Fruit fly (Drosophila melanogaster): Measurements from ENCODE around the gene CG9372.

CG9372 gene

DNA sequence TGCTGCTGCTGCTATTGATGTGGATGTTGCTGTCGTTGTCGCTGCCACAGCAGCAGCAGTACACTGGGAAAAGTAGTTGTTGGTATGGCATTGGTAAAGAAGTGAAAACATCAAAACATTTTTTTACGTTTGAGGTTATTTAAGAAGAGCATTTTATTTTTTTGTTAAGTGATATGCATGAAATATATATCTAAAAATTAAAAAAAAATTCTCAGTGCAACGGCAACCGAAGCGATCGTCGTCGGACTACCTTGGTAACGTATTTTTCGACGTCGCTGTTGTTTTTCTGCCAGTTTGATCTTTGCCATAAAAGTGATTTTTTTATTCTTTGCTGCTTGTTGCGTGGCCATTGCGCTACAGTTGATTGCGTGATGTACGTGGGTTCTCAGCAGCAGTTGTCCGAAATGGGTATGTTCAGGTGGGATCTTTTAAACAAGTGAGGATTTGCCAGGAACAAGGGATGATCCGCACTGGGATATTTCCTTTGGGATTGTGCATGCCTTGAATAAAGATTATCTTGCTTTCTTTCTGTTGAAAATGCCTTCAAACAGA is 45.2 kb upstream of the CG9372 start (continued):
- peak; percentile 93 for TF ChIP-seq sv (GFP tag; optimal IDR thresholded peaks at IDR 0.05)
- peak; percentile 91 for TF ChIP-seq Dfd (GFP tag; optimal IDR thresholded peaks at IDR 0.05)
- TF ChIP-seq dmrt93B (GFP tag; optimal IDR thresholded peaks at IDR 0.05): peak; percentile 97
- TF ChIP-seq CrebA (GFP tag; optimal IDR thresholded peaks at IDR 0.05; ENCODE audit: borderline replicate concordance): peak; percentile 83
- peak; percentile 99 for TF ChIP-seq Sp1 (GFP tag; optimal IDR thresholded peaks at IDR 0.05)
- peak; percentile 97 for TF ChIP-seq brk (GFP tag; optimal IDR thresholded peaks at IDR 0.05)
- peak; percentile 97 for TF ChIP-seq Rel (GFP tag; optimal IDR thresholded peaks at IDR 0.05)
- TF ChIP-seq Rel (tag; optimal IDR thresholded peaks at IDR 0.05): peak; percentile 95
- TF ChIP-seq Hr83 (GFP tag; optimal IDR thresholded peaks at IDR 0.05; ENCODE audit: poor library complexity, severe bottlenecking): no peak
- peak; percentile 92 for TF ChIP-seq tai (GFP tag; optimal IDR thresholded peaks at IDR 0.05)
- TF ChIP-seq usp (GFP tag; optimal IDR thresholded peaks at IDR 0.05): no peak
- TF ChIP-seq br (GFP tag; optimal IDR thresholded peaks at IDR 0.05): peak; percentile 98
- TF ChIP-seq ey (GFP tag; optimal IDR thresholded peaks at IDR 0.05): peak; percentile 98
- TF ChIP-seq CG9705 (GFP tag; optimal IDR thresholded peaks at IDR 0.05): peak; percentile 99
- TF ChIP-seq fru (GFP tag; optimal IDR thresholded peaks at IDR 0.05): peak; percentile 99

- TF ChIP-seq Hnf4 (GFP tag; optimal IDR thresholded peaks at IDR 0.05) (peak; percentile 29), sv (GFP tag; optimal IDR thresholded peaks at IDR 0.05) (no peak), foxo (GFP tag; optimal IDR thresholded peaks at IDR 0.05) (peak in 1 of 2 experiments; percentile 91), Dif (GFP tag; optimal IDR thresholded peaks at IDR 0.05; ENCODE audit: partially characterized antibody) (no peak), usp (GFP tag; optimal IDR thresholded peaks at IDR 0.05) (no peak), ey (GFP tag; optimal IDR thresholded peaks at IDR 0.05) (peak; percentile 86), Sp1 (GFP tag; optimal IDR thresholded peaks at IDR 0.05) (peak; percentile 91), Mio (GFP tag; optimal IDR thresholded peaks at IDR 0.05) (no peak), Vsx2 (GFP tag; optimal IDR thresholded peaks at IDR 0.05; ENCODE audit: partially characterized antibody) (no peak), dl (GFP tag; optimal IDR thresholded peaks at IDR 0.05; ENCODE audit: insufficient read depth in 1 of 2, partially characterized antibody in 2 of 2) (no peak), Abd-B (GFP tag; optimal IDR thresholded peaks at IDR 0.05) (no peak), dsf (GFP tag; optimal IDR thresholded peaks at IDR 0.05; ENCODE audit: borderline replicate concordance) (no peak), sage (GFP tag; optimal IDR thresholded peaks at IDR 0.05) (peak; percentile 44), rgr (GFP tag; optimal IDR thresholded peaks at IDR 0.05) (peak; percentile 88), Hr83 (GFP tag; optimal IDR thresholded peaks at IDR 0.05; ENCODE audit: poor library complexity, severe bottlenecking) (no peak), lola (GFP tag; optimal IDR thresholded peaks at IDR 0.05) (no peak), HLH106 (tag; optimal IDR thresholded peaks at IDR 0.05) (peak; percentile 88), psq (GFP tag; optimal IDR thresholded peaks at IDR 0.05) (peak; percentile 60), brk (GFP tag; optimal IDR thresholded peaks at IDR 0.05) (peak; percentile 43), br (GFP tag; optimal IDR thresholded peaks at IDR 0.05) (peak; percentile 66), jim (GFP tag; optimal IDR thresholded peaks at IDR 0.05) (no peak), GATAd (GFP tag; optimal IDR thresholded peaks at IDR 0.05) (no peak), N (GFP tag; optimal IDR thresholded peaks at IDR 0.05) (no peak), pan (optimal IDR thresholded peaks at IDR 0.05) (no peak), Rel (GFP tag; optimal IDR thresholded peaks at IDR 0.05) (peak; percentile 13), Rel (tag; optimal IDR thresholded peaks at IDR 0.05) (peak; percentile 2), Dfd (GFP tag; optimal IDR thresholded peaks at IDR 0.05) (no peak), tai (GFP tag; optimal IDR thresholded peaks at IDR 0.05) (peak; percentile 15), h (GFP tag; optimal IDR thresholded peaks at IDR 0.05) (peak; percentile 79), CG32264 (GFP tag; optimal IDR thresholded peaks at IDR 0.05) (no peak), dmrt93B (GFP tag; optimal IDR thresholded peaks at IDR 0.05) (peak; percentile 17), Myc (optimal IDR thresholded peaks at IDR 0.05) (no peak), Hr78 (GFP tag; optimal IDR thresholded peaks at IDR 0.05) (no peak), CrebA (GFP tag; optimal IDR thresholded peaks at IDR 0.05; ENCODE audit: borderline replicate concordance) (no peak), OdsH (GFP tag; optimal IDR thresholded peaks at IDR 0.05) (peak; percentile 86), Jra (GFP tag; optimal IDR thresholded peaks at IDR 0.05) (peak; percentile 11), woc (GFP tag; optimal IDR thresholded peaks at IDR 0.05) (peak; percentile 58), fru (GFP tag; optimal IDR thresholded peaks at IDR 0.05) (peak; percentile 88), CG9705 (GFP tag; optimal IDR thresholded peaks at IDR 0.05) (peak; percentile 26)
These were observed 44.3 kb upstream of the CG9372 start for dm6 chr3L:19561745-19562144.
